Fruit fly (Drosophila melanogaster) whole organism, prepupa: ENCODE results near the gene CG15740.

Experiments used
- CG10631 ChIP-seq: fragments of 200-800 bp; sonication (Bioruptor generic); optimal IDR thresholded peaks from 2 replicates; lab custom pipeline; 2016; ENCODE audit warnings: missing biosample characterization, missing genetic modification characterization
- CG11294 ChIP-seq: fragments of 200-800 bp; sonication (Bioruptor generic); IDR thresholded peaks from 2 replicates; pipeline ENCODE4 v1.3.6; 2022; ENCODE audit warnings: missing biosample characterization, missing genetic modification characterization
- CG15336 ChIP-seq: fragments of 200-800 bp; sonication (Bioruptor generic); IDR thresholded peaks from 2 replicates; pipeline ENCODE4 v1.3.6; 2022; ENCODE audit warnings: missing biosample characterization, missing genetic modification characterization
- CG3032 ChIP-seq: fragments of 200-800 bp; optimal IDR thresholded peaks from 2 replicates; lab custom pipeline; 2019; ENCODE audit warnings: missing biosample characterization, mild to moderate bottlenecking, missing genetic modification characterization, moderate library complexity
- CG31627 ChIP-seq: fragments of 200-800 bp; sonication (Bioruptor generic); optimal IDR thresholded peaks from 3 replicates; lab custom pipeline; 2016; ENCODE audit warnings: missing biosample characterization, missing genetic modification characterization
- CG32006 ChIP-seq: fragments of 200-800 bp; sonication (Bioruptor generic); optimal IDR thresholded peaks from 3 replicates; lab custom pipeline; 2017; ENCODE audit warnings: missing biosample characterization, mild to moderate bottlenecking, missing genetic modification characterization
- CG34406 ChIP-seq: fragments of 200-800 bp; sonication (Bioruptor generic); optimal IDR thresholded peaks from 3 replicates; lab custom pipeline; 2016; ENCODE audit warnings: missing biosample characterization, missing genetic modification characterization
- CG3919 ChIP-seq: fragments of 200-800 bp; sonication (Bioruptor generic); optimal IDR thresholded peaks from 3 replicates; lab custom pipeline; 2016; ENCODE audit warnings: missing biosample characterization, missing genetic modification characterization
- CG6163 ChIP-seq: fragments of 200-800 bp; sonication (Bioruptor generic); IDR thresholded peaks from 3 replicates; pipeline ENCODE4 v1.3.6; 2022; ENCODE audit warnings: missing biosample characterization, missing genetic modification characterization
- CG6276 ChIP-seq: fragments of 200-800 bp; sonication (Bioruptor generic); optimal IDR thresholded peaks from 2 replicates; lab custom pipeline; 2017; ENCODE audit warnings: missing biosample characterization, mild to moderate bottlenecking, missing genetic modification characterization
- CG6792 ChIP-seq: fragments of 200-800 bp; sonication (Bioruptor generic); optimal IDR thresholded peaks from 3 replicates; lab custom pipeline; 2016; ENCODE audit warnings: missing biosample characterization, missing genetic modification characterization
- CG6808 ChIP-seq: fragments of 200-800 bp; sonication (Bioruptor generic); optimal IDR thresholded peaks from 3 replicates; lab custom pipeline; 2017; ENCODE audit warnings: missing biosample characterization, missing genetic modification characterization, mild to moderate bottlenecking, moderate library complexity, missing genetic modification reagents
- CG6854 ChIP-seq: fragments of 200-800 bp; sonication (Bioruptor generic); optimal IDR thresholded peaks from 2 replicates; lab custom pipeline; 2017; ENCODE audit warnings: missing biosample characterization, mild to moderate bottlenecking, missing genetic modification characterization
- CG7368 ChIP-seq: fragments of 200-800 bp; sonication (Bioruptor generic); optimal IDR thresholded peaks from 3 replicates; lab custom pipeline; 2016; ENCODE audit warnings: missing biosample characterization, missing genetic modification characterization
- CG8119 ChIP-seq: fragments of 200-800 bp; sonication (Bioruptor generic); IDR thresholded peaks from 3 replicates; pipeline ENCODE4 v1.3.6; 2022; ENCODE audit warnings: missing biosample characterization, missing genetic modification characterization
- CG9139 ChIP-seq: fragments of 200-800 bp; sonication (Bioruptor generic); optimal IDR thresholded peaks from 3 replicates; lab custom pipeline; 2017; ENCODE audit warnings: missing biosample characterization, mild to moderate bottlenecking, missing genetic modification characterization
- Eip75B ChIP-seq: fragments of 200-800 bp; sonication (Bioruptor generic); optimal IDR thresholded peaks from 3 replicates; lab custom pipeline; 2016; ENCODE audit warnings: missing biosample characterization, missing genetic modification characterization
- Eip78C ChIP-seq: fragments of 200-800 bp; sonication (Bioruptor generic); peaks from one replicate; lab custom pipeline; 2016; ENCODE audit warnings: missing biosample characterization, missing genetic modification characterization
- Gug ChIP-seq: fragments of 200-800 bp; sonication (Bioruptor generic); IDR thresholded peaks from 2 replicates; pipeline ENCODE4 v1.3.6; 2022; ENCODE audit warnings: missing biosample characterization, missing genetic modification characterization
- Hr4 ChIP-seq: fragments of 200-800 bp; sonication (Bioruptor generic); optimal IDR thresholded peaks from 3 replicates; lab custom pipeline; 2016; ENCODE audit warnings: missing biosample characterization, missing genetic modification characterization
- OdsH ChIP-seq: fragments of 200-800 bp; sonication (Bioruptor generic); optimal IDR thresholded peaks from 3 replicates; lab custom pipeline; 2016; ENCODE audit warnings: missing biosample characterization, missing genetic modification characterization
- Smox ChIP-seq: fragments of 200-800 bp; sonication (Bioruptor generic); optimal IDR thresholded peaks from 3 replicates; lab custom pipeline; 2016; ENCODE audit warnings: missing biosample characterization, missing genetic modification characterization
- Sox14 ChIP-seq: fragments of 200-800 bp; sonication (Bioruptor generic); optimal IDR thresholded peaks from 3 replicates; lab custom pipeline; 2016; ENCODE audit warnings: missing biosample characterization, missing genetic modification characterization
- Sox15 ChIP-seq: fragments of 200-800 bp; sonication (Bioruptor generic); optimal IDR thresholded peaks from 3 replicates; lab custom pipeline; 2016; ENCODE audit warnings: missing biosample characterization, missing genetic modification characterization
- acj6 ChIP-seq: fragments of 200-800 bp; sonication (Bioruptor generic); optimal IDR thresholded peaks from 3 replicates; lab custom pipeline; 2016; ENCODE audit warnings: missing biosample characterization, missing genetic modification characterization
- cyc ChIP-seq: fragments of 200-800 bp; sonication (Bioruptor generic); optimal IDR thresholded peaks from 3 replicates; lab custom pipeline; 2016; ENCODE audit warnings: missing biosample characterization, missing genetic modification characterization
- dsx ChIP-seq: fragments of 200-800 bp; optimal IDR thresholded peaks from 3 replicates; lab custom pipeline; 2019; ENCODE audit warnings: missing biosample characterization, mild to moderate bottlenecking, missing genetic modification characterization, moderate library complexity; ENCODE audit not compliant: poor library complexity, severe bottlenecking
- fd59A ChIP-seq: fragments of 200-800 bp; sonication (Bioruptor generic); optimal IDR thresholded peaks from 2 replicates; lab custom pipeline; 2017; ENCODE audit warnings: missing biosample characterization, mild to moderate bottlenecking, missing genetic modification characterization, missing genetic modification reagents
- fd85E ChIP-seq: fragments of 200-800 bp; sonication (Bioruptor generic); optimal IDR thresholded peaks from 3 replicates; lab custom pipeline; 2016; ENCODE audit warnings: missing biosample characterization, missing genetic modification characterization
- fkh ChIP-seq: fragments of 200-800 bp; sonication (Bioruptor generic); optimal IDR thresholded peaks from 3 replicates; lab custom pipeline; 2017; ENCODE audit warnings: missing biosample characterization, mild to moderate bottlenecking, missing genetic modification characterization, moderate library complexity
- lz ChIP-seq: fragments of 200-800 bp; sonication (Bioruptor generic); optimal IDR thresholded peaks from 3 replicates; lab custom pipeline; 2016; ENCODE audit warnings: missing biosample characterization, missing genetic modification characterization
- pdm3 ChIP-seq: fragments of 200-800 bp; sonication (Bioruptor generic); optimal IDR thresholded peaks from 3 replicates; lab custom pipeline; 2016; ENCODE audit warnings: missing biosample characterization, missing genetic modification characterization
- spab ChIP-seq: fragments of 200-800 bp; sonication (Bioruptor generic); optimal IDR thresholded peaks from 2 replicates; lab custom pipeline; 2017; ENCODE audit warnings: missing biosample characterization, mild to moderate bottlenecking, missing genetic modification characterization, missing genetic modification reagents
- ss ChIP-seq, 2 experiments: fragments of 200-800 bp; sonication (Bioruptor generic); optimal IDR thresholded peaks; 2 replicates in 1 of 2; 3 replicates in 1 of 2; lab custom pipeline; 2017 to 2018; ENCODE audit warnings: mild to moderate bottlenecking in 2 of 2, missing biosample characterization in 2 of 2, missing genetic modification characterization in 2 of 2, moderate library complexity in 1 of 2
- svp ChIP-seq: fragments of 200-800 bp; sonication (Bioruptor generic); peaks from one replicate; lab custom pipeline; 2016; ENCODE audit warnings: missing biosample characterization, missing genetic modification characterization
- topi ChIP-seq: fragments of 200-800 bp; sonication (Bioruptor generic); optimal IDR thresholded peaks from 3 replicates; lab custom pipeline; 2016; ENCODE audit warnings: missing biosample characterization, missing genetic modification characterization
- vri ChIP-seq: fragments of 200-800 bp; sonication (Bioruptor generic); optimal IDR thresholded peaks from 3 replicates; lab custom pipeline; 2016; ENCODE audit warnings: missing biosample characterization, mild to moderate bottlenecking, missing genetic modification characterization

CG15740 gene

DNA sequence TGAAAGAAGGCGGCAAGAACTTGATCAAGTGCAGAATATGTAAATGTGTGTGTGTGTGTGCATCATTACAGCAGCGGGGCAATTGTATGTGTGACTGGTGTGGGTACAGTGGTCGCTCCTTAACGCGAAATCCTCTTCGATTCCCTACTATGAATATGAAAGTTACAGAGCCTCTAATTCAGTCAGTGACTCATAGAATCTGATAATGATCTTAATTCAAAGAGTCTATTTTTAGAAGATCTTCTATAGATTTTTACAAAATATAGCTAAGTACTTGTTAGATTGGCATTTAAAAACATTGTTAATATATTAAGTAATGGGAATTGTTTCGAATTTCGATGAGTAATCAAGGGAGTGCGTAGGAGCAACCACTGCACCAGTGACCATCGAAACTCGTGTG lies 36.5 kb upstream of the CG15740 start (continued):
- TF ChIP-seq CG8119 (GFP tag; lab: Robert Waterston, UW) (0 out of 3 replicates have a peak, but pooled peaks have one; percentile 30), CG3919 (peak; percentile 42), CG31627 (GFP tag; lab: Kevin White, UChicago) (no peak), CG34406 (GFP tag; lab: Kevin White, UChicago) (no peak), spab (no peak), Sox14 (GFP tag; lab: Kevin White, UChicago) (no peak), CG11294 (GFP tag; lab: Robert Waterston, UW) (no peak), Gug (GFP tag; lab: Robert Waterston, UW) (no peak), lz (GFP tag; lab: Kevin White, UChicago) (no peak), CG32006 (GFP tag; lab: Kevin White, UChicago) (peak; percentile 49)

- TF ChIP-seq CG6276 (GFP tag; lab: Kevin White, UChicago) (peak; percentile 5), ss (GFP tag; optimal IDR thresholded peaks at IDR 0.05; lab: Kevin White, UChicago) (peak; percentile 44 to 58), fd59A (GFP tag; lab: Kevin White, UChicago) (no peak), CG6808 (peak; percentile 44)
These were observed 35.8 kb upstream of the CG15740 start for dm6 chrX:11881686-11882085.

- TF ChIP-seq CG8119 (GFP tag; lab: Robert Waterston, UW) (peak; percentile 45), Sox15 (GFP tag; lab: Kevin White, UChicago) (no peak), CG6808 (no peak), fd59A (GFP tag; lab: Kevin White, UChicago) (no peak), CG10631 (GFP tag; lab: Kevin White, UChicago) (no peak), vri (GFP tag; lab: Kevin White, UChicago) (no peak), CG9139 (GFP tag; lab: Kevin White, UChicago) (no peak), CG6854 (GFP tag; lab: Kevin White, UChicago) (no peak), Eip78C (GFP tag; lab: Kevin White, UChicago) (peak; percentile 18), dsx (no peak), CG6276 (GFP tag; lab: Kevin White, UChicago) (no peak), Gug (GFP tag; lab: Robert Waterston, UW) (peak; percentile 16; the same call in 1 of the 2 replicates), Eip75B (GFP tag; lab: Kevin White, UChicago) (no peak), CG6163 (GFP tag; lab: Robert Waterston, UW) (0 out of 3 replicates have a peak, but pooled peaks have one; percentile 42), CG3919 (no peak), CG31627 (GFP tag; lab: Kevin White, UChicago) (no peak), CG15336 (GFP tag; lab: Robert Waterston, UW) (peak; percentile 57), acj6 (GFP tag; lab: Kevin White, UChicago) (no peak), CG34406 (GFP tag; lab: Kevin White, UChicago) (no peak), topi (GFP tag; lab: Kevin White, UChicago) (no peak), Sox14 (GFP tag; lab: Kevin White, UChicago) (no peak), svp (no peak), CG7368 (GFP tag; lab: Kevin White, UChicago) (no peak), fkh (no peak), cyc (GFP tag; lab: Kevin White, UChicago) (no peak), fd85E (no peak), lz (GFP tag; lab: Kevin White, UChicago) (no peak), OdsH (no peak), CG6792 (GFP tag; lab: Kevin White, UChicago) (no peak), CG3032 (tag; lab: Kevin White, UChicago) (no peak), pdm3 (no peak), Smox (GFP tag; lab: Kevin White, UChicago) (no peak), Hr4 (GFP tag; lab: Kevin White, UChicago) (peak; percentile 12)
These were observed 31.3 kb upstream of the CG15740 start, which contains the start of gene CG10352 for dm6 chrX:11877165-11877564. CG10352 (minus strand) TSS chrX:11877168.
